Fruit fly (Drosophila melanogaster): ENCODE results near the gene dpr15.

- TF ChIP-seq psq (optimal IDR thresholded peaks at IDR 0.05) (no peak), Myc (optimal IDR thresholded peaks at IDR 0.05) (no peak)
Observed at dm6 chr3R:12168348-12168747, 10.0 kb upstream of the dpr15 start.

Measured in Kc167 (cell line).